Worm (Caenorhabditis elegans): Measurements from ENCODE around the gene clec-138.

ce11 chrII:4658245-4658644 is 38.6 kb upstream of the clec-138 start:
- no peak for TF ChIP-seq tbx-2 (tag; optimal IDR thresholded peaks at IDR 0.05)
- TF ChIP-seq ceh-18 (tag; optimal IDR thresholded peaks at IDR 0.05) = no peak
- no peak for TF ChIP-seq pha-4 (tag; optimal IDR thresholded peaks at IDR 0.05)
- no peak for TF ChIP-seq hlh-15 (tag; optimal IDR thresholded peaks at IDR 0.05)
- no peak for TF ChIP-seq elt-2 (tag; optimal IDR thresholded peaks at IDR 0.05)
- no peak for TF ChIP-seq pag-3 (tag; optimal IDR thresholded peaks at IDR 0.05; ENCODE audit: borderline replicate concordance)
- TF ChIP-seq C08G9.2 (tag; optimal IDR thresholded peaks at IDR 0.05) = no peak
- TF ChIP-seq mec-3 (tag; optimal IDR thresholded peaks at IDR 0.05; ENCODE audit: borderline replicate concordance) = no peak
- no peak for TF ChIP-seq ceh-9 (tag; optimal IDR thresholded peaks at IDR 0.05)
- TF ChIP-seq nhr-11 (tag; optimal IDR thresholded peaks at IDR 0.05) = no peak
- no peak for TF ChIP-seq lin-11 (tag; optimal IDR thresholded peaks at IDR 0.05)
- TF ChIP-seq ama-1 (optimal IDR thresholded peaks at IDR 0.05) = no peak
- TF ChIP-seq F13H6.1 (tag; optimal IDR thresholded peaks at IDR 0.05) = no peak
- no peak for TF ChIP-seq dmd-4 (tag; optimal IDR thresholded peaks at IDR 0.05; ENCODE audit: borderline replicate concordance)
